Fruit fly (Drosophila melanogaster) whole organism, embryonic: Measurements from ENCODE around the gene svp.

Source experiments
- CG10209 ChIP-seq: fragments of 200-800 bp; sonication (Bioruptor generic); optimal IDR thresholded peaks from 3 replicates; lab custom pipeline; 2017; ENCODE audit warnings: missing biosample characterization, mild to moderate bottlenecking, missing genetic modification characterization, missing genetic modification reagents
- CG10366 ChIP-seq: fragments of 200-800 bp; sonication (Bioruptor generic); IDR thresholded peaks from 2 replicates; pipeline ENCODE4 v1.3.6; 2022; ENCODE audit warnings: missing biosample characterization, missing genetic modification characterization
- CG11456 ChIP-seq: fragments of 200-800 bp; sonication (Bioruptor generic); IDR thresholded peaks from 3 replicates; pipeline ENCODE4 v1.3.6; 2022; ENCODE audit warnings: missing biosample characterization, missing genetic modification characterization
- CG12391 ChIP-seq: fragments of 200-800 bp; sonication (Bioruptor generic); optimal IDR thresholded peaks from 3 replicates; lab custom pipeline; 2018; ENCODE audit warnings: missing biosample characterization, mild to moderate bottlenecking, missing genetic modification characterization, moderate library complexity
- CG12744 ChIP-seq: fragments of 200-800 bp; sonication (Bioruptor generic); optimal IDR thresholded peaks from 2 replicates; lab custom pipeline; 2016; ENCODE audit warnings: missing biosample characterization, missing genetic modification characterization
- CG1603 ChIP-seq: fragments of 200-800 bp; sonication (Bioruptor generic); optimal IDR thresholded peaks from 2 replicates; lab custom pipeline; 2019; ENCODE audit warnings: missing biosample characterization, mild to moderate bottlenecking, missing genetic modification characterization, moderate library complexity
- CG17802 ChIP-seq: fragments of 200-800 bp; sonication (Bioruptor generic); optimal IDR thresholded peaks from 2 replicates; lab custom pipeline; 2018; ENCODE audit warnings: missing biosample characterization, mild to moderate bottlenecking, missing genetic modification characterization, moderate library complexity
- CG1792 ChIP-seq: fragments of 200-800 bp; sonication (Bioruptor generic); optimal IDR thresholded peaks from 2 replicates; lab custom pipeline; 2016; ENCODE audit warnings: missing biosample characterization, missing genetic modification characterization
- CG2875 ChIP-seq: fragments of 200-800 bp; sonication (Bioruptor generic); optimal IDR thresholded peaks from 2 replicates; lab custom pipeline; 2017; ENCODE audit warnings: missing biosample characterization, mild to moderate bottlenecking, missing genetic modification characterization, missing genetic modification reagents
- CG32532 ChIP-seq: fragments of 200-800 bp; sonication (Bioruptor generic); IDR thresholded peaks from 2 replicates; pipeline ENCODE4 v1.3.6; 2022; ENCODE audit warnings: missing biosample characterization, missing genetic modification characterization
- CG3838 ChIP-seq: fragments of 200-800 bp; sonication (Bioruptor generic); optimal IDR thresholded peaks from 3 replicates; lab custom pipeline; 2016; ENCODE audit warnings: missing biosample characterization, missing genetic modification characterization
- CG3847 ChIP-seq: fragments of 200-800 bp; sonication (Bioruptor generic); IDR thresholded peaks from 2 replicates; pipeline ENCODE4 v1.3.6; 2022; ENCODE audit warnings: missing biosample characterization, missing genetic modification characterization
- CG4730 ChIP-seq: fragments of 200-800 bp; sonication (Bioruptor generic); IDR thresholded peaks from 2 replicates; pipeline ENCODE4 v1.3.6; 2022; ENCODE audit warnings: missing biosample characterization, missing genetic modification characterization
- CG6254 ChIP-seq: fragments of 200-800 bp; sonication (Bioruptor generic); optimal IDR thresholded peaks from 3 replicates; lab custom pipeline; 2017; ENCODE audit warnings: mild to moderate bottlenecking, missing biosample characterization, missing genetic modification reagents, missing genetic modification characterization
- CG6854 ChIP-seq: fragments of 200-800 bp; sonication (Bioruptor generic); optimal IDR thresholded peaks from 3 replicates; lab custom pipeline; 2017; ENCODE audit warnings: missing biosample characterization, mild to moderate bottlenecking, missing genetic modification characterization
- CG7786 ChIP-seq: fragments of 200-800 bp; sonication (Bioruptor generic); optimal IDR thresholded peaks from 2 replicates; lab custom pipeline; 2016; ENCODE audit warnings: missing biosample characterization, missing genetic modification characterization
- CG9437 ChIP-seq: fragments of 200-800 bp; sonication (Bioruptor generic); optimal IDR thresholded peaks from 2 replicates; lab custom pipeline; 2018; ENCODE audit warnings: missing biosample characterization, mild to moderate bottlenecking, missing genetic modification characterization
- CG9817 ChIP-seq: fragments of 200-800 bp; sonication (Bioruptor generic); optimal IDR thresholded peaks from 2 replicates; lab custom pipeline; 2018; ENCODE audit warnings: missing biosample characterization, mild to moderate bottlenecking, missing genetic modification characterization, moderate library complexity
- CrebB ChIP-seq: fragments of 200-800 bp; sonication (Bioruptor generic); optimal IDR thresholded peaks from 3 replicates; lab custom pipeline; 2018; ENCODE audit warnings: missing biosample characterization, mild to moderate bottlenecking, missing genetic modification characterization
- Dp ChIP-seq: fragments of 200-800 bp; sonication (Bioruptor generic); optimal IDR thresholded peaks from 2 replicates; lab custom pipeline; 2018; ENCODE audit warnings: missing biosample characterization, mild to moderate bottlenecking, missing genetic modification characterization, moderate library complexity
- GATAe ChIP-seq: fragments of 200-800 bp; sonication (Bioruptor generic); conservative IDR thresholded peaks from 2 replicates; pipeline ENCODE4 v1.3.6; 2022; ENCODE audit warnings: missing biosample characterization, missing genetic modification characterization
- Gug ChIP-seq: fragments of 200-800 bp; sonication (Bioruptor generic); IDR thresholded peaks from 4 replicates; pipeline ENCODE4 v1.3.6; 2022; ENCODE audit warnings: missing biosample characterization, missing genetic modification characterization
- H15 ChIP-seq: fragments of 200-800 bp; sonication (Bioruptor generic); IDR thresholded peaks from 3 replicates; pipeline ENCODE4 v1.3.6; 2022; ENCODE audit warnings: missing biosample characterization, missing genetic modification characterization
- HLH54F ChIP-seq: fragments of 200-800 bp; sonication (Bioruptor generic); optimal IDR thresholded peaks from 3 replicates; lab custom pipeline; 2016; ENCODE audit warnings: missing biosample characterization, missing genetic modification characterization
- Hand ChIP-seq: fragments of 200-800 bp; sonication (Bioruptor generic); optimal IDR thresholded peaks from 2 replicates; lab custom pipeline; 2017; ENCODE audit warnings: mild to moderate bottlenecking, missing biosample characterization, missing genetic modification reagents, missing genetic modification characterization
- Hsf ChIP-seq: fragments of 200-800 bp; sonication (Bioruptor generic); optimal IDR thresholded peaks from 3 replicates; lab custom pipeline; 2016; ENCODE audit warnings: missing biosample characterization, missing genetic modification characterization
- Mad ChIP-seq: fragments of 200-800 bp; sonication (Bioruptor generic); optimal IDR thresholded peaks from 2 replicates; lab custom pipeline; 2016; ENCODE audit warnings: missing biosample characterization, missing genetic modification characterization
- Nf-YA ChIP-seq: fragments of 200-800 bp; sonication (Bioruptor generic); IDR thresholded peaks from 2 replicates; pipeline ENCODE4 v1.3.6; 2022; ENCODE audit warnings: missing biosample characterization, missing genetic modification characterization
- PHDP ChIP-seq: fragments of 200-800 bp; sonication (Bioruptor generic); optimal IDR thresholded peaks from 3 replicates; lab custom pipeline; 2018; ENCODE audit warnings: missing biosample characterization, mild to moderate bottlenecking, missing genetic modification characterization, moderate library complexity
- Spps ChIP-seq: fragments of 200-800 bp; sonication (Bioruptor generic); optimal IDR thresholded peaks from 2 replicates; lab custom pipeline; 2018; ENCODE audit warnings: missing biosample characterization, mild to moderate bottlenecking, missing genetic modification characterization
- Taf1 ChIP-seq: fragments of 200-800 bp; sonication (Bioruptor generic); IDR thresholded peaks from 2 replicates; pipeline ENCODE4 v1.3.6; 2022; ENCODE audit warnings: missing biosample characterization, missing genetic modification characterization
- Vsx1 ChIP-seq: fragments of 200-800 bp; sonication (Bioruptor generic); optimal IDR thresholded peaks from 2 replicates; lab custom pipeline; 2017; ENCODE audit warnings: missing biosample characterization, mild to moderate bottlenecking, missing genetic modification characterization, missing genetic modification reagents
- caup ChIP-seq: fragments of 200-800 bp; sonication (Bioruptor generic); optimal IDR thresholded peaks from 3 replicates; lab custom pipeline; 2017; ENCODE audit warnings: missing biosample characterization, mild to moderate bottlenecking, missing genetic modification characterization, moderate library complexity; ENCODE audit not compliant: severe bottlenecking
- cwo ChIP-seq: fragments of 200-800 bp; sonication (Bioruptor generic); optimal IDR thresholded peaks from 3 replicates; lab custom pipeline; 2017; ENCODE audit warnings: missing biosample characterization, missing genetic modification characterization, mild to moderate bottlenecking, moderate library complexity, missing genetic modification reagents
- dimm ChIP-seq: fragments of 200-800 bp; sonication (Bioruptor generic); IDR thresholded peaks from 2 replicates; pipeline ENCODE4 v1.3.6; 2022; ENCODE audit warnings: missing biosample characterization, missing genetic modification characterization
- ewg ChIP-seq: fragments of 200-800 bp; sonication (Bioruptor generic); optimal IDR thresholded peaks from 3 replicates; lab custom pipeline; 2017; ENCODE audit warnings: mild to moderate bottlenecking, missing biosample characterization, missing genetic modification reagents, missing genetic modification characterization
- exex ChIP-seq: fragments of 200-800 bp; sonication (Bioruptor generic); optimal IDR thresholded peaks from 4 replicates; lab custom pipeline; 2018; ENCODE audit warnings: missing biosample characterization, mild to moderate bottlenecking, missing genetic modification characterization, moderate library complexity
- eyg ChIP-seq: fragments of 200-800 bp; sonication (Bioruptor generic); optimal IDR thresholded peaks from 3 replicates; lab custom pipeline; 2016; ENCODE audit warnings: missing biosample characterization, missing genetic modification characterization
- gcm2 ChIP-seq: fragments of 200-800 bp; sonication (Bioruptor generic); optimal IDR thresholded peaks from 2 replicates; lab custom pipeline; 2016; ENCODE audit warnings: missing biosample characterization, missing genetic modification characterization
- gsb-n ChIP-seq: fragments of 200-800 bp; sonication (Bioruptor generic); optimal IDR thresholded peaks from 3 replicates; lab custom pipeline; 2018; ENCODE audit warnings: missing biosample characterization, mild to moderate bottlenecking, missing genetic modification characterization
- ind ChIP-seq: fragments of 200-800 bp; sonication (Bioruptor generic); optimal IDR thresholded peaks from 3 replicates; lab custom pipeline; 2016; ENCODE audit warnings: missing biosample characterization, missing genetic modification characterization
- maf-S ChIP-seq: fragments of 200-800 bp; sonication (Bioruptor generic); optimal IDR thresholded peaks from 2 replicates; lab custom pipeline; 2016; ENCODE audit warnings: missing biosample characterization, missing genetic modification characterization
- mirr ChIP-seq: fragments of 200-800 bp; sonication (Bioruptor generic); optimal IDR thresholded peaks from 3 replicates; lab custom pipeline; 2018; ENCODE audit warnings: missing biosample characterization, mild to moderate bottlenecking, missing genetic modification characterization
- odd ChIP-seq: fragments of 200-800 bp; sonication (Bioruptor generic); optimal IDR thresholded peaks from 2 replicates; lab custom pipeline; 2017; ENCODE audit warnings: missing biosample characterization, mild to moderate bottlenecking, missing genetic modification characterization
- p53 ChIP-seq: fragments of 200-800 bp; sonication (Bioruptor generic); optimal IDR thresholded peaks from 2 replicates; lab custom pipeline; 2016; ENCODE audit warnings: missing biosample characterization, missing genetic modification characterization
- phol ChIP-seq: fragments of 200-800 bp; sonication (Bioruptor generic); optimal IDR thresholded peaks from 3 replicates; lab custom pipeline; 2018; ENCODE audit warnings: missing biosample characterization, mild to moderate bottlenecking, missing genetic modification characterization, moderate library complexity
- sima ChIP-seq: fragments of 200-800 bp; sonication (Bioruptor generic); optimal IDR thresholded peaks from 2 replicates; lab custom pipeline; 2016; ENCODE audit warnings: missing biosample characterization, missing genetic modification characterization
- slou ChIP-seq: fragments of 200-800 bp; sonication (Bioruptor generic); optimal IDR thresholded peaks from 3 replicates; lab custom pipeline; 2016; ENCODE audit warnings: missing biosample characterization, missing genetic modification characterization
- sr ChIP-seq: fragments of 200-800 bp; sonication (Bioruptor generic); IDR thresholded peaks from 3 replicates; pipeline ENCODE4 v1.3.6; 2022; ENCODE audit warnings: missing biosample characterization, missing genetic modification characterization
- trh ChIP-seq: fragments of 200-800 bp; sonication (Bioruptor generic); optimal IDR thresholded peaks from 2 replicates; lab custom pipeline; 2016; ENCODE audit warnings: missing biosample characterization, missing genetic modification characterization
- twi ChIP-seq: fragments of 200-800 bp; optimal IDR thresholded peaks from 2 replicates; lab custom pipeline; 2019; ENCODE audit warnings: missing biosample characterization, mild to moderate bottlenecking, missing genetic modification characterization, moderate library complexity
- yki ChIP-seq: fragments of >200 bp; optimal IDR thresholded peaks from 3 replicates; lab custom pipeline; 2018

svp gene

dm6 chr3R:12280729-12281342 lies 22.3 kb downstream of the svp start (continued):
- TF ChIP-seq Vsx1 (GFP tag; lab: Kevin White, UChicago) (no peak), CG17802 (tag; lab: Kevin White, UChicago) (no peak), ewg (GFP tag; lab: Kevin White, UChicago) (no peak), CG9437 (GFP tag; lab: Kevin White, UChicago) (no peak), gcm2 (GFP tag; lab: Kevin White, UChicago) (no peak), Spps (tag; lab: Kevin White, UChicago) (no peak), mirr (peak; percentile 12), CG9817 (tag; lab: Kevin White, UChicago) (no peak), phol (tag; lab: Kevin White, UChicago) (no peak), Nf-YA (GFP tag; lab: Robert Waterston, UW) (peak; percentile 87), Hand (GFP tag; lab: Kevin White, UChicago) (no peak), p53 (GFP tag; lab: Kevin White, UChicago) (no peak), GATAe (GFP tag; lab: Robert Waterston, UW) (no peak), CrebB (tag; lab: Kevin White, UChicago) (no peak), CG10209 (GFP tag; lab: Kevin White, UChicago) (no peak), slou (GFP tag; lab: Kevin White, UChicago) (no peak), ind (no peak), CG3847 (GFP tag; lab: Robert Waterston, UW) (no peak), cwo (GFP tag; lab: Kevin White, UChicago) (no peak), CG6254 (GFP tag; lab: Kevin White, UChicago) (no peak), CG12744 (no peak), sima (GFP tag; lab: Kevin White, UChicago) (no peak), CG10366 (GFP tag; lab: Robert Waterston, UW) (no peak), PHDP (tag; lab: Kevin White, UChicago) (no peak), Taf1 (GFP tag; lab: Robert Waterston, UW) (no peak), maf-S (GFP tag; lab: Kevin White, UChicago) (no peak), eyg (GFP tag; lab: Kevin White, UChicago) (no peak), Dp (no peak), dimm (GFP tag; lab: Robert Waterston, UW) (no peak), yki (lab: Kevin White, UChicago) (no peak), gsb-n (tag; lab: Kevin White, UChicago) (no peak), exex (tag; lab: Kevin White, UChicago) (no peak), sr (GFP tag; lab: Robert Waterston, UW) (peak; percentile 26; the same call in 1 of the 3 replicates), HLH54F (no peak), CG3838 (GFP tag; lab: Kevin White, UChicago) (no peak), CG4730 (GFP tag; lab: Robert Waterston, UW) (no peak), CG1603 (tag; lab: Kevin White, UChicago) (no peak), CG2875 (GFP tag; lab: Kevin White, UChicago) (no peak), Mad (GFP tag; lab: Kevin White, UChicago) (no peak), CG6854 (GFP tag; lab: Kevin White, UChicago) (no peak), CG32532 (GFP tag; lab: Robert Waterston, UW) (peak; percentile 48; the same call in 1 of the 2 replicates), trh (GFP tag; lab: Kevin White, UChicago) (no peak), twi (tag; lab: Kevin White, UChicago) (no peak), odd (GFP tag; lab: Kevin White, UChicago) (no peak), CG7786 (GFP tag; lab: Kevin White, UChicago) (no peak), H15 (GFP tag; lab: Robert Waterston, UW) (no peak), CG1792 (no peak), CG11456 (GFP tag; lab: Robert Waterston, UW) (no peak), Gug (GFP tag; lab: Robert Waterston, UW) (no peak), CG12391 (tag; lab: Kevin White, UChicago) (no peak), Hsf (GFP tag; lab: Kevin White, UChicago) (no peak), caup (GFP tag; lab: Kevin White, UChicago) (no peak)
